Fruit fly (Drosophila melanogaster) whole organism, embryonic: ENCODE results near the gene ovm.
A peak's percentile ranks its signal among the peaks of the same experiment; 100 is the strongest.

Source experiments
- BEAF-32 ChIP-seq: fragments of 200-800 bp; sonication (Bioruptor generic); optimal IDR thresholded peaks from 3 replicates; lab custom pipeline; 2017; ENCODE audit warnings: missing biosample characterization, missing genetic modification characterization, mild to moderate bottlenecking, moderate library complexity, missing genetic modification reagents
- CG10979 ChIP-seq: fragments of 200-800 bp; sonication (Bioruptor generic); optimal IDR thresholded peaks from 2 replicates; lab custom pipeline; 2018; ENCODE audit warnings: missing biosample characterization, mild to moderate bottlenecking, missing genetic modification characterization, moderate library complexity
- CG11398 ChIP-seq: fragments of 200-800 bp; sonication (Bioruptor generic); optimal IDR thresholded peaks from 2 replicates; lab custom pipeline; 2016; ENCODE audit warnings: missing biosample characterization, missing genetic modification characterization
- CG13287 ChIP-seq: fragments of 200-800 bp; sonication (Bioruptor generic); IDR thresholded peaks from 2 replicates; pipeline ENCODE4 v1.3.6; 2022; ENCODE audit warnings: missing biosample characterization, missing genetic modification characterization; ENCODE audit not compliant: partially characterized antibody
- CG16815 ChIP-seq: fragments of 200-800 bp; sonication (Bioruptor generic); optimal IDR thresholded peaks from 3 replicates; lab custom pipeline; 2017; ENCODE audit warnings: missing biosample characterization, mild to moderate bottlenecking, missing genetic modification characterization
- CG17912 ChIP-seq: fragments of 200-800 bp; sonication (Bioruptor generic); optimal IDR thresholded peaks from 2 replicates; lab custom pipeline; 2018; ENCODE audit warnings: missing biosample characterization, mild to moderate bottlenecking, missing genetic modification characterization
- CG18011 ChIP-seq: fragments of 200-800 bp; sonication (Bioruptor generic); optimal IDR thresholded peaks from 2 replicates; lab custom pipeline; 2017; ENCODE audit warnings: missing biosample characterization, missing genetic modification characterization, mild to moderate bottlenecking, moderate library complexity, missing genotype
- CG34376 ChIP-seq: fragments of 200-800 bp; sonication (Bioruptor generic); optimal IDR thresholded peaks from 2 replicates; lab custom pipeline; 2018; ENCODE audit warnings: missing biosample characterization, mild to moderate bottlenecking, missing genetic modification characterization
- CG5245 ChIP-seq: fragments of 200-800 bp; sonication (Bioruptor generic); optimal IDR thresholded peaks from 3 replicates; lab custom pipeline; 2016; ENCODE audit warnings: missing biosample characterization, missing genetic modification characterization
- CG6791 ChIP-seq: fragments of 200-800 bp; sonication (Bioruptor generic); IDR thresholded peaks from 3 replicates; pipeline ENCODE4 v1.3.6; 2022; ENCODE audit warnings: missing biosample characterization, missing genetic modification characterization; ENCODE audit not compliant: partially characterized antibody
- CG6854 ChIP-seq: fragments of 200-800 bp; sonication (Bioruptor generic); optimal IDR thresholded peaks from 3 replicates; lab custom pipeline; 2017; ENCODE audit warnings: missing biosample characterization, mild to moderate bottlenecking, missing genetic modification characterization
- CG7839 ChIP-seq: fragments of 200-800 bp; sonication (Bioruptor generic); optimal IDR thresholded peaks from 3 replicates; lab custom pipeline; 2018; ENCODE audit warnings: missing biosample characterization, mild to moderate bottlenecking, missing genetic modification characterization, moderate library complexity
- CG8359 ChIP-seq: fragments of 200-800 bp; sonication (Bioruptor generic); optimal IDR thresholded peaks from 2 replicates; lab custom pipeline; 2017; ENCODE audit warnings: missing biosample characterization, mild to moderate bottlenecking, missing genetic modification characterization, borderline replicate concordance
- Dad ChIP-seq: fragments of 200-800 bp; sonication (Bioruptor generic); optimal IDR thresholded peaks from 3 replicates; lab custom pipeline; 2016; ENCODE audit warnings: missing biosample characterization, missing genetic modification characterization
- Dek ChIP-seq: fragments of 200-800 bp; sonication (Bioruptor generic); optimal IDR thresholded peaks from 3 replicates; lab custom pipeline; 2019; ENCODE audit warnings: missing biosample characterization, mild to moderate bottlenecking, missing genetic modification characterization, moderate library complexity
- Dll ChIP-seq: fragments of 200-800 bp; sonication (Bioruptor generic); IDR thresholded peaks from 4 replicates; pipeline ENCODE4 v1.3.6; 2022; ENCODE audit warnings: missing biosample characterization, missing genetic modification characterization; ENCODE audit not compliant: partially characterized antibody
- Doc3 ChIP-seq: fragments of 200-800 bp; sonication (Bioruptor generic); IDR thresholded peaks from 3 replicates; pipeline ENCODE4 v1.3.6; 2022; ENCODE audit warnings: missing biosample characterization, missing genetic modification characterization; ENCODE audit not compliant: partially characterized antibody
- E2f2 ChIP-seq: fragments of 200-800 bp; sonication (Bioruptor generic); IDR thresholded peaks from 2 replicates; pipeline ENCODE4 v1.3.6; 2022; ENCODE audit warnings: missing biosample characterization, missing genetic modification characterization
- HLH4C ChIP-seq: fragments of 200-800 bp; sonication (Bioruptor generic); IDR thresholded peaks from 3 replicates; pipeline ENCODE4 v1.3.6; 2022; ENCODE audit warnings: missing biosample characterization, missing genetic modification characterization; ENCODE audit not compliant: partially characterized antibody
- HLHmδ ChIP-seq: fragments of 200-800 bp; sonication (Bioruptor generic); optimal IDR thresholded peaks from 2 replicates; lab custom pipeline; 2018; ENCODE audit warnings: missing biosample characterization, mild to moderate bottlenecking, missing genetic modification characterization, moderate library complexity
- MBD-R2 ChIP-seq: fragments of 200-800 bp; sonication (Bioruptor generic); IDR thresholded peaks from 2 replicates; pipeline ENCODE4 v1.3.6; 2022; ENCODE audit warnings: missing biosample characterization, missing genetic modification characterization
- Med ChIP-seq: fragments of 200-800 bp; sonication (Bioruptor generic); peaks from one replicate; lab custom pipeline; 2016; ENCODE audit warnings: missing biosample characterization, missing genetic modification characterization, mild to moderate bottlenecking, inconsistent platforms, moderate library complexity
- Myb ChIP-seq: fragments of 200-800 bp; sonication (Bioruptor generic); optimal IDR thresholded peaks from 2 replicates; lab custom pipeline; 2016; ENCODE audit warnings: missing biosample characterization, missing genetic modification characterization
- Pdp1 ChIP-seq, 2 experiments: fragments of 200-800 bp; sonication (Bioruptor generic); optimal IDR thresholded peaks; 3 replicates each; lab custom pipeline; 2016; ENCODE audit warnings: missing biosample characterization in 2 of 2, missing genetic modification characterization in 2 of 2, mild to moderate bottlenecking in 1 of 2, moderate library complexity in 1 of 2
- Sry-δ ChIP-seq: fragments of 200-800 bp; sonication (Bioruptor generic); optimal IDR thresholded peaks from 2 replicates; lab custom pipeline; 2016; ENCODE audit warnings: missing biosample characterization, missing genetic modification characterization
- Vsx1 ChIP-seq: fragments of 200-800 bp; sonication (Bioruptor generic); optimal IDR thresholded peaks from 2 replicates; lab custom pipeline; 2017; ENCODE audit warnings: missing biosample characterization, mild to moderate bottlenecking, missing genetic modification characterization, missing genetic modification reagents
- ac ChIP-seq: fragments of 200-800 bp; sonication (Bioruptor generic); optimal IDR thresholded peaks from 3 replicates; lab custom pipeline; 2017; ENCODE audit warnings: missing biosample characterization, mild to moderate bottlenecking, missing genetic modification characterization
- amos ChIP-seq: fragments of 200-800 bp; sonication (Bioruptor generic); IDR thresholded peaks from 2 replicates; pipeline ENCODE4 v1.3.6; 2022; ENCODE audit warnings: missing biosample characterization, missing genetic modification characterization; ENCODE audit not compliant: partially characterized antibody
- bigmax ChIP-seq: fragments of 200-800 bp; sonication (Bioruptor generic); optimal IDR thresholded peaks from 2 replicates; lab custom pipeline; 2018; ENCODE audit warnings: missing biosample characterization, mild to moderate bottlenecking, missing genetic modification characterization
- bowl ChIP-seq: fragments of 200-800 bp; sonication (Bioruptor generic); IDR thresholded peaks from 2 replicates; pipeline ENCODE4 v1.3.6; 2022; ENCODE audit warnings: missing biosample characterization, missing genetic modification characterization
- chm ChIP-seq: fragments of 200-800 bp; sonication (Bioruptor generic); IDR thresholded peaks from 2 replicates; pipeline ENCODE4 v1.3.6; 2022; ENCODE audit warnings: missing biosample characterization, missing genetic modification characterization
- da ChIP-seq: fragments of 200-800 bp; sonication (Bioruptor generic); optimal IDR thresholded peaks from 2 replicates; lab custom pipeline; 2016; ENCODE audit warnings: missing biosample characterization, missing genetic modification characterization
- danr ChIP-seq: fragments of 200-800 bp; sonication (Bioruptor generic); IDR thresholded peaks from 2 replicates; pipeline ENCODE4 v1.3.6; 2022; ENCODE audit warnings: missing biosample characterization, missing genetic modification characterization
- emc ChIP-seq: fragments of 200-800 bp; sonication (Bioruptor generic); optimal IDR thresholded peaks from 2 replicates; lab custom pipeline; 2016; ENCODE audit warnings: missing biosample characterization, missing genetic modification characterization
- en ChIP-seq: fragments of 200-800 bp; sonication (Bioruptor generic); optimal IDR thresholded peaks from 2 replicates; lab custom pipeline; 2016; ENCODE audit warnings: missing biosample characterization, missing genetic modification characterization
- gfzf ChIP-seq: fragments of 200-800 bp; sonication (Bioruptor generic); optimal IDR thresholded peaks from 2 replicates; lab custom pipeline; 2016; ENCODE audit warnings: missing biosample characterization, mild to moderate bottlenecking, missing genetic modification characterization, moderate library complexity
- ken ChIP-seq: fragments of 200-800 bp; sonication (Bioruptor generic); IDR thresholded peaks from 3 replicates; pipeline ENCODE4 v1.3.6; 2022; ENCODE audit warnings: missing biosample characterization, missing genetic modification characterization
- nerfin-2 ChIP-seq: fragments of 200-800 bp; sonication (Bioruptor generic); IDR thresholded peaks from 2 replicates; pipeline ENCODE4 v1.3.6; 2022; ENCODE audit warnings: missing biosample characterization, missing genetic modification characterization; ENCODE audit not compliant: partially characterized antibody
- nom ChIP-seq: fragments of 200-800 bp; sonication (Bioruptor generic); optimal IDR thresholded peaks from 2 replicates; lab custom pipeline; 2017; ENCODE audit warnings: missing biosample characterization, missing genetic modification characterization, mild to moderate bottlenecking, moderate library complexity, missing genetic modification reagents
- pita ChIP-seq: fragments of 200-800 bp; sonication (Bioruptor generic); optimal IDR thresholded peaks from 2 replicates; lab custom pipeline; 2017; ENCODE audit warnings: missing biosample characterization, mild to moderate bottlenecking, missing genetic modification characterization
- run ChIP-seq: fragments of 200-800 bp; sonication (Bioruptor generic); optimal IDR thresholded peaks from 3 replicates; lab custom pipeline; 2018; ENCODE audit warnings: missing biosample characterization, mild to moderate bottlenecking, missing genetic modification characterization
- salm ChIP-seq: fragments of 200-800 bp; sonication (Bioruptor generic); optimal IDR thresholded peaks from 2 replicates; lab custom pipeline; 2018; ENCODE audit warnings: missing biosample characterization, mild to moderate bottlenecking, missing genetic modification characterization
- sug ChIP-seq: fragments of 200-800 bp; optimal IDR thresholded peaks from 2 replicates; lab custom pipeline; 2019; ENCODE audit warnings: missing biosample characterization, mild to moderate bottlenecking, missing genetic modification characterization, moderate library complexity
- trem ChIP-seq: fragments of 200-800 bp; optimal IDR thresholded peaks from 3 replicates; lab custom pipeline; 2019; ENCODE audit warnings: missing biosample characterization, mild to moderate bottlenecking, missing genetic modification characterization, moderate library complexity

The ovm gene

DNA sequence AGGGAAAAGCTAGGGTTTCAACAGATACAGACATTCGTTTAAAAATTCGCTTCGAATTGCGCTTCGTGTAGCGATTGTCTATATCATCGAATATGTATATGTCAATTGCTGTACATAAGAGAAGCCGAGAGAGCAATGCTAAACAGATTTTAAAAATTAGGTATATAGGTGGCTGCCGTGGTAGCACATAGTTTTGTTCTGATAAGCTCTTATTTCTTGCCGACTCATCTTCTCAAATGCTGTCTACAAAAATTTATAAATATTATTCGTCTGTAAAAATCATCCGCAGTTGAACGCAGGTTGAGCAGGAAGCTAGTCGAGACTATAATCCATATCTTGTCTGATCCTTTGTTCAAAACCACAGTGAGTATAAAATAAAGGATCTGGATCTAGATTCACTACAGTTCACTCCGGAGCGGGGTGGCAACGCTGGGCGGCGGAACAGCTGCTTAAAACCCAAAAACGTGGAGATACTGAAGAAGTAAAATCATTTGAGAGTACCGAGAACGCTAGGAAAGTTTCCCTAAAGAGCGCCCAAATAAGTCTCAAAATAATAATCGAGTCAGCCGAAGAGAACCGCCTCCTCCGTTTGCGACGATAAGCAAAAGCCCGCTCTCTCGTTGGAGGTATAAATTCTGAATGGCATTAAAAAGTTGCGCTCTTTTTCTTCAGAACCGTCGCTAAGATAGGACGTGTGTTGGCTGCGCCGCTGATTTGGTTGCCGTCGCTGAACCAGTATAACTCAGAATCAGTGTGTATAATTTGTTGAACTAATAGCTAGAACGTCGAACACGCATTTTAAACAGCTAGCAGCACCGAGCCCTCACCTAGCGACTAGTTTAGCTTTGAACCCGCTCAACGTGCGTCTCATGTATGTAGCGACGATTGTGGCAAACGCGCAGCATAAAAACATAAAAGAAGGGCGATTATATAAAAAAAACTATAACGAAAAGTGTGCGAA is 33.0 kb downstream of the ovm start (continued):
- TF ChIP-seq HLH4C (0 out of 3 replicates have a peak, but pooled peaks have one; percentile 23), bigmax (GFP tag; lab: Kevin White, UChicago) (no peak), amos (peak; percentile 17; the same call in 1 of the 2 replicates), nerfin-2 (GFP tag; lab: Robert Waterston, UW) (no peak), pita (GFP tag; lab: Kevin White, UChicago) (peak; percentile 27), CG6854 (peak; percentile 64)

DNA sequence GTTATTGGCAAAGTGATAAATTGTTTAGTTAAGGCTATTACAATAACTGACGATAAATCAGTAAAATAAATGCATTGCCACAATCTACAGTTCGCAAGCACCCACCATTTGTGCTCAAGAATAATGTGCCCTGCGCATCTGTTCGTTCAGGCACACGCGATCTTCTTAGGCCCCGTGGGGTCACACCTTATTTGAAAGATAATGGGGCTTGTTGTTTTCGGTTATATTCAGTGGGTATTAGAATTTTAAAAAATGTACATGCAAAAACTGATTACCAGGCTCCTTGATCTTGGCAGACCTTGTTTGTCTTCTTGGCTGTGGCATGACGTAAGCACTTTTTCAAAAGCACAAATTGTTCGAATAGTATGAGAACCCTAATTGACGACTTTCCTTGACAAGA is 33.8 kb downstream of the ovm start:
- peak; percentile 42 for TF ChIP-seq CG34376 (GFP tag; lab: Kevin White, UChicago)
- no peak for TF ChIP-seq CG18011
- no peak for TF ChIP-seq CG16815 (GFP tag; lab: Kevin White, UChicago)
- TF ChIP-seq Med (GFP tag; lab: Kevin White, UChicago): peak; percentile 38
- TF ChIP-seq Doc3 (GFP tag; lab: Robert Waterston, UW): no peak
- TF ChIP-seq chm (GFP tag; lab: Robert Waterston, UW): no peak
- TF ChIP-seq run: no peak
- no peak for TF ChIP-seq CG11398 (GFP tag; lab: Kevin White, UChicago)
- peak; percentile 25 for TF ChIP-seq gfzf
- peak in 1 of 2 experiments; percentile 48 for TF ChIP-seq Pdp1 (GFP tag; optimal IDR thresholded peaks at IDR 0.05; lab: Kevin White, UChicago)
- TF ChIP-seq CG6791 (GFP tag; lab: Robert Waterston, UW): 0 out of 3 replicates have a peak, but pooled peaks have one; percentile 9
- no peak for TF ChIP-seq CG8359 (GFP tag; lab: Kevin White, UChicago)
- no peak for TF ChIP-seq da (GFP tag; lab: Kevin White, UChicago)
- no peak for TF ChIP-seq bowl (GFP tag; lab: Robert Waterston, UW)
- no peak for TF ChIP-seq CG10979 (tag; lab: Kevin White, UChicago)
- no peak for TF ChIP-seq Vsx1 (GFP tag; lab: Kevin White, UChicago)
- no peak for TF ChIP-seq Dek (tag; lab: Kevin White, UChicago)
- no peak for TF ChIP-seq CG7839 (tag; lab: Kevin White, UChicago)
- no peak for TF ChIP-seq CG5245 (GFP tag; lab: Kevin White, UChicago)
- TF ChIP-seq sug: peak; percentile 81

DNA sequence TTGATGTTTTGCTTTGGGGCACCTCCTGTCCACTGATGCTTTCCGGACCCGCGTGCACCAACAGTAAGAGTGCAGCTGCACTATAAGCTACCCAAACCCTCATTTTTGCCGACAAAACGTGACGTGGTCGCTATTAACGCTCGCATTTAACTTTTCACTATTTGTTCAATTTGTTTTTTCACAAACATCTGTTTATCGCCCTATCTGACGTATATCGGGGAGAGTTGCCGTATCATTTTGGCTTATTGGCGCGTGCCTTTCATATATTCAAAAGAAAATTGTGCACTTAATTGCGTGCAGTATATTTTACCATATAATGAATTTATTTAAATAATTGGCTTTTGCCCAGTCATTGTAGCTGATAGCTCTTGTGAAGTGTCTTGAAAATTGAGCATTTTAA is 34.3 kb downstream of the ovm start, which contains the start of the genes Nhe1 and Sam-S:
Nhe1 (minus strand) TSS at position 193 of the 400 bp plus-strand sequence.
Sam-S (plus strand) TSS at position 364 of the 400 bp plus-strand sequence.
- no peak for TF ChIP-seq en (GFP tag; lab: Kevin White, UChicago)
- TF ChIP-seq MBD-R2 (GFP tag; lab: Robert Waterston, UW): peak; percentile 44; the same call in 1 of the 2 replicates
- no peak for TF ChIP-seq ken (GFP tag; lab: Robert Waterston, UW)
- TF ChIP-seq E2f2 (GFP tag; lab: Robert Waterston, UW): peak; percentile 89
- TF ChIP-seq HLHmδ (GFP tag; lab: Kevin White, UChicago): no peak
- TF ChIP-seq BEAF-32: peak; percentile 31
- TF ChIP-seq nom (GFP tag; lab: Kevin White, UChicago): no peak
- peak; percentile 54 for TF ChIP-seq CG13287
- peak; percentile 9 for TF ChIP-seq trem (tag; lab: Kevin White, UChicago)
- no peak for TF ChIP-seq emc (GFP tag; lab: Kevin White, UChicago)
- no peak for TF ChIP-seq ac (GFP tag; lab: Kevin White, UChicago)
- peak; percentile 22 for TF ChIP-seq Sry-δ (GFP tag; lab: Kevin White, UChicago)
- TF ChIP-seq salm (tag; lab: Kevin White, UChicago): no peak
- TF ChIP-seq Dad: no peak
- TF ChIP-seq Myb (GFP tag; lab: Kevin White, UChicago): no peak
- peak; percentile 43; the same call in 1 of the 4 replicates for TF ChIP-seq Dll (GFP tag; lab: Robert Waterston, UW)
- TF ChIP-seq CG17912 (GFP tag; lab: Kevin White, UChicago): no peak
- no peak for TF ChIP-seq danr
- TF ChIP-seq da (GFP tag; lab: Kevin White, UChicago): no peak
- no peak for TF ChIP-seq CG34376 (GFP tag; lab: Kevin White, UChicago)
